Worm (Caenorhabditis elegans) whole organism, L3 larva: ENCODE results near the gene C08E8.10.

Source experiments
- R02D3.7 ChIP-seq: fragments of 150-350 bp; optimal IDR thresholded peaks from 2 replicates; lab custom pipeline; 2014; ENCODE audit warnings: missing biosample characterization, missing genetic modification characterization
- ZK546.5 ChIP-seq: sonication (generic microtip); optimal IDR thresholded peaks from 2 replicates; lab custom pipeline; 2017; ENCODE audit warnings: missing biosample characterization, missing genetic modification characterization
- aly-2 ChIP-seq: fragments of 150-350 bp; optimal IDR thresholded peaks from 2 replicates; lab custom pipeline; 2014; ENCODE audit warnings: missing biosample characterization, missing genetic modification characterization
- ama-1 ChIP-seq: fragments of 150-350 bp; optimal IDR thresholded peaks from 2 replicates; lab custom pipeline; 2018
- elt-1 ChIP-seq: fragments of 150-350 bp; optimal IDR thresholded peaks from 2 replicates; lab custom pipeline; 2014; ENCODE audit warnings: missing biosample characterization, missing genetic modification characterization
- elt-2 ChIP-seq: sonication (generic microtip); optimal IDR thresholded peaks from 2 replicates; lab custom pipeline; 2016; ENCODE audit warnings: missing genetic modification reagents, mild to moderate bottlenecking, missing genetic modification characterization, missing compliant biosample characterization
- hmg-11 ChIP-seq: sonication (generic microtip); optimal IDR thresholded peaks from 2 replicates; lab custom pipeline; 2016; ENCODE audit warnings: missing genetic modification characterization, missing compliant biosample characterization
- jun-1 ChIP-seq: fragments of 150-350 bp; optimal IDR thresholded peaks from 2 replicates; lab custom pipeline; 2014; ENCODE audit warnings: missing biosample characterization, missing genetic modification reagents, missing genetic modification characterization
- lin-39 ChIP-seq: fragments of 150-350 bp; optimal IDR thresholded peaks from 2 replicates; lab custom pipeline; 2018; ENCODE audit warnings: missing biosample characterization, missing genetic modification reagents, missing genetic modification characterization
- nhr-12 ChIP-seq: fragments of 150-350 bp; optimal IDR thresholded peaks from 2 replicates; lab custom pipeline; 2014; ENCODE audit warnings: missing biosample characterization, missing genetic modification characterization
- nhr-237 ChIP-seq: fragments of 150-350 bp; optimal IDR thresholded peaks from 2 replicates; lab custom pipeline; 2014; ENCODE audit warnings: missing biosample characterization, missing genetic modification characterization
- nhr-25 ChIP-seq: sonication (generic microtip); optimal IDR thresholded peaks from 2 replicates; lab custom pipeline; 2017; ENCODE audit warnings: missing biosample characterization, missing genetic modification characterization
- snpc-4 ChIP-seq: fragments of 150-350 bp; optimal IDR thresholded peaks from 2 replicates; lab custom pipeline; 2014; ENCODE audit warnings: missing biosample characterization, missing genetic modification characterization

DNA sequence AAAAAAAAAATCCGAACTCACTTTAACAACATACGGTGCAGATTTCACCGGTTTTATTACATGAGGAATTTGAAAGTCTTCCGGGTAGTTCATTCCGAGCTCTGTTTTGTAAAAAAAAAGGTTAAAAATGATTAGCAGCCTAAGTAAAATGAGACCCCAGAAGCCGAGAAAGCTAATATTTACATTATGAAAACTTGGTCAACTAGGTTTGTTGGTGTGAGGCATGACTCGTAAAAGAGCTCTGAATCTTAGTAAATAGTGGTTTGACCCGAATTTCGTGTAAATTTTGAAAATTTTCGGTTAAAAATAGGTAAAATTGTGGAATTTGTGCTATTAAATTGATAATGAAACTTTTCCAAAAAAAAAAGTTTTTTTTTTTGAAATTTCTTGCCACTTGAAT, 22.7 kb upstream of the C08E8.10 start, which contains the start of gene C08E8.1:
- no peak for TF ChIP-seq elt-1 (tag; lab: Kevin White, UChicago)
- TF ChIP-seq R02D3.7 (tag; lab: Kevin White, UChicago): no peak
- no peak for TF ChIP-seq nhr-237 (tag; lab: Kevin White, UChicago)
- TF ChIP-seq nhr-25 (tag; lab: Kevin White, UChicago): no peak
- TF ChIP-seq ZK546.5 (tag; lab: Kevin White, UChicago): no peak
- no peak for TF ChIP-seq jun-1 (tag; lab: Kevin White, UChicago)
- no peak for TF ChIP-seq aly-2
- TF ChIP-seq hmg-11 (tag; lab: Kevin White, UChicago): no peak
- no peak for TF ChIP-seq ama-1 (lab: Kevin White, UChicago)
- TF ChIP-seq lin-39 (tag; lab: Kevin White, UChicago): no peak
- no peak for TF ChIP-seq nhr-12 (tag; lab: Kevin White, UChicago)
- TF ChIP-seq elt-2 (tag; lab: Kevin White, UChicago): no peak
- TF ChIP-seq snpc-4 (tag; lab: Kevin White, UChicago): no peak
